Worm (Caenorhabditis elegans): ENCODE measurements around the gene mep-1.
A peak's percentile ranks its signal among the peaks of the same experiment; 100 is the strongest.

Gene mep-1

ce11 chrIV:11522225-11522952, 2.1 kb upstream of the mep-1 start (continued):
- no peak for TF ChIP-seq hlh-26 (GFP tag; conservative IDR thresholded peaks at IDR 0.05)
- no peak for TF ChIP-seq nhr-90 (tag; optimal IDR thresholded peaks at IDR 0.05)
- peak; percentile 73 for TF ChIP-seq B0336.3 (GFP tag; IDR thresholded peaks at IDR 0.05)
- no peak for TF ChIP-seq ekl-4 (GFP tag; IDR thresholded peaks at IDR 0.05)
- no peak for TF ChIP-seq ama-1 (optimal IDR thresholded peaks at IDR 0.05)
- TF ChIP-seq ama-1 (GFP tag; optimal IDR thresholded peaks at IDR 0.05), result no peak
- peak; percentile 33 for TF ChIP-seq lin-54 (GFP tag; optimal IDR thresholded peaks at IDR 0.05)
- no peak for TF ChIP-seq pha-4 (tag; optimal IDR thresholded peaks at IDR 0.05)
- TF ChIP-seq cebp-1 (GFP tag; IDR thresholded peaks at IDR 0.05), result no peak
- peak; percentile 75 for TF ChIP-seq cebp-1 (tag; optimal IDR thresholded peaks at IDR 0.05)
- peak; percentile 31 for TF ChIP-seq snpc-1.3 (tag; optimal IDR thresholded peaks at IDR 0.05; ENCODE audit: insufficient read depth)
- no peak for TF ChIP-seq dpl-1 (GFP tag; optimal IDR thresholded peaks at IDR 0.05)
- TF ChIP-seq Y56A3A.18 (GFP tag; IDR thresholded peaks at IDR 0.05), result no peak; the same call in 1 of the 2 replicates
- no peak for TF ChIP-seq tbx-9 (tag; optimal IDR thresholded peaks at IDR 0.05; ENCODE audit: borderline replicate concordance)
- TF ChIP-seq F39B2.1 (GFP tag; IDR thresholded peaks at IDR 0.05), result no peak
- no peak for TF ChIP-seq sptf-2 (GFP tag; optimal IDR thresholded peaks at IDR 0.05)
- no peak for TF ChIP-seq die-1 (tag; optimal IDR thresholded peaks at IDR 0.05)
- TF ChIP-seq rpc-1 (optimal IDR thresholded peaks at IDR 0.05), result no peak
- no peak for TF ChIP-seq rpc-1 (tag; optimal IDR thresholded peaks at IDR 0.05)
- no peak for TF ChIP-seq nfya-1 (tag; optimal IDR thresholded peaks at IDR 0.05; ENCODE audit: borderline replicate concordance, insufficient read depth)
- no peak for TF ChIP-seq lsy-27 (tag; optimal IDR thresholded peaks at IDR 0.05; ENCODE audit: borderline replicate concordance, insufficient read depth)
- no peak for TF ChIP-seq egl-44 (GFP tag; IDR thresholded peaks at IDR 0.05)
- TF ChIP-seq Y53F4B.3 (GFP tag; IDR thresholded peaks at IDR 0.05), result no peak
- no peak for TF ChIP-seq ZK185.1 (tag; optimal IDR thresholded peaks at IDR 0.05; ENCODE audit: poor library complexity, severe bottlenecking)
- no peak for TF ChIP-seq fkh-3 (tag; optimal IDR thresholded peaks at IDR 0.05)
- TF ChIP-seq rec-8 (tag; optimal IDR thresholded peaks at IDR 0.05), result no peak
- TF ChIP-seq T07F8.4 (tag; optimal IDR thresholded peaks at IDR 0.05), result no peak
- no peak for TF ChIP-seq ceh-40 (GFP tag; IDR thresholded peaks at IDR 0.05)
- no peak for TF ChIP-seq unc-130 (GFP tag; optimal IDR thresholded peaks at IDR 0.05)
- TF ChIP-seq ccch-3 (GFP tag; optimal IDR thresholded peaks at IDR 0.05), result no peak
- no peak for TF ChIP-seq nhr-179 (tag; optimal IDR thresholded peaks at IDR 0.05)
- no peak for TF ChIP-seq nfyb-1 (GFP tag; IDR thresholded peaks at IDR 0.05)
- TF ChIP-seq ztf-26 (tag; optimal IDR thresholded peaks at IDR 0.05), result peak; percentile 10
- TF ChIP-seq pbrm-1 (GFP tag; IDR thresholded peaks at IDR 0.05), result no peak
- no peak for TF ChIP-seq mes-4 (tag; optimal IDR thresholded peaks at IDR 0.05)
- peak; percentile 20 for TF ChIP-seq nhr-80 (tag; optimal IDR thresholded peaks at IDR 0.05)
- peak; percentile 60 for TF ChIP-seq K12H6.12 (tag; optimal IDR thresholded peaks at IDR 0.05)
- TF ChIP-seq ztf-25 (GFP tag; IDR thresholded peaks at IDR 0.05), result 0 out of 2 replicates have a peak, but pooled peaks have one; percentile 11
- no peak for TF ChIP-seq K11D2.4 (GFP tag; IDR thresholded peaks at IDR 0.05)
- no peak for TF ChIP-seq ztf-6 (GFP tag; IDR thresholded peaks at IDR 0.05)
- TF ChIP-seq lin-35 (GFP tag; optimal IDR thresholded peaks at IDR 0.05), result peak in 1 of 3 experiments; percentile 60
- no peak for TF ChIP-seq him-1 (tag; optimal IDR thresholded peaks at IDR 0.05)
- TF ChIP-seq Y95B8A.8 (GFP tag; IDR thresholded peaks at IDR 0.05), result no peak
- TF ChIP-seq lsl-1 (GFP tag; optimal IDR thresholded peaks at IDR 0.05), result no peak
- TF ChIP-seq hsf-1 (GFP tag; IDR thresholded peaks at IDR 0.05), result 0 out of 2 replicates have a peak, but pooled peaks have one; percentile 48
- TF ChIP-seq somi-1 (GFP tag; optimal IDR thresholded peaks at IDR 0.05), result peak; percentile 29
- TF ChIP-seq snpc-3.4 (tag; optimal IDR thresholded peaks at IDR 0.05), result no peak
- peak; percentile 20; the same call in 1 of the 2 replicates for TF ChIP-seq mcd-1 (GFP tag; IDR thresholded peaks at IDR 0.05)

Measured in whole organism, young adult.